Worm (Caenorhabditis elegans): ENCODE measurements around the gene srg-42.

Gene srg-42

DNA sequence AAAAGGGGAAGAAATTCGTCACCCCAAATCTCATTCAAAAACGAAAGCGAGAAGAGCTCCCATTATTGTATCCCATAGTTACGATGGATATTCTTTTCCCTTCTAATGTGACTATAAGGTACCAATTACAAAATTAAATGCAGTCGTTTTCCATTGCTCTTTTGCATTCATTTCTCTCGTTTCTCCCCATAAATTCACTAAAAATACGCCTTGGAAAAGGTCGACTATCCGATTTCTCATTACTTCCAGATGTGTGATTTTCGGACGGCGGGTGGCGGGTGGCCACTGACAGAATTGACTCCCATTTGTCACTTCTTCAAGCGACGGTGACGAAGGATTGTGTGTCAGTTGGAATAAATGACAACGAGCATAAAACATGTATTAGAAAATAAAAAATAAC lies 24.3 kb downstream of the srg-42 start (continued):
- TF ChIP-seq mes-4 (tag; optimal IDR thresholded peaks at IDR 0.05), result no peak
- no peak for TF ChIP-seq zfh-2 (GFP tag; conservative IDR thresholded peaks at IDR 0.05)
- TF ChIP-seq ceh-40 (GFP tag; IDR thresholded peaks at IDR 0.05), result no peak

DNA sequence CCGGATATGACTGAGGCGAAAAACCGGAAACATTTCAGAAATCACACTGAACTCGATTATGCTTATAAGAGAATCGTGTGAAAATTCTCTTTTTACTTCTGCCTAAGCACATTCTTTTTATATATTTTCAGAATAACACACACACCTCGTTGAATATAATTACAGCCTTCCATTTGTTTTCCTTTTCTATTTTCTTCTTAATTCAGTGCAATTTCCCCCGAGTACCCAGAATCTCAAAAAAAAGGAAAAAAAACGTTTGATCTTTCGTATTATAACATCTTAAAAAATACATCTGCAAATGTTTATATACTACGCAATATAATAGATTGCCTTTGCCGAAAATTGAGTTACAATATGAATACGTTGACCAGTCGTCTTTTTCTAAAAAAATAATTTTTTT lies 26.0 kb downstream of the srg-42 start:
- TF ChIP-seq ztf-28 (GFP tag; IDR thresholded peaks at IDR 0.05) (no peak), hsf-1 (GFP tag; IDR thresholded peaks at IDR 0.05) (no peak), tlf-1 (GFP tag; optimal IDR thresholded peaks at IDR 0.05) (no peak), zim-3 (tag; optimal IDR thresholded peaks at IDR 0.05) (no peak), nfyb-1 (GFP tag; IDR thresholded peaks at IDR 0.05) (no peak), T07F8.4 (tag; optimal IDR thresholded peaks at IDR 0.05) (no peak), nhr-179 (tag; optimal IDR thresholded peaks at IDR 0.05) (no peak), lsy-27 (tag; optimal IDR thresholded peaks at IDR 0.05; ENCODE audit: borderline replicate concordance, insufficient read depth) (no peak), him-1 (tag; optimal IDR thresholded peaks at IDR 0.05) (no peak), hlh-12 (tag; optimal IDR thresholded peaks at IDR 0.05) (no peak), rcor-1 (GFP tag; IDR thresholded peaks at IDR 0.05) (no peak), attf-5 (GFP tag; optimal IDR thresholded peaks at IDR 0.05) (no peak), bed-2 (GFP tag; IDR thresholded peaks at IDR 0.05) (no peak), ets-4 (GFP tag; optimal IDR thresholded peaks at IDR 0.05) (no peak), sdz-38 (tag; optimal IDR thresholded peaks at IDR 0.05) (no peak), K12H6.12 (tag; optimal IDR thresholded peaks at IDR 0.05) (no peak), F55B11.4 (tag; optimal IDR thresholded peaks at IDR 0.05; ENCODE audit: borderline replicate concordance, insufficient read depth) (no peak)

DNA sequence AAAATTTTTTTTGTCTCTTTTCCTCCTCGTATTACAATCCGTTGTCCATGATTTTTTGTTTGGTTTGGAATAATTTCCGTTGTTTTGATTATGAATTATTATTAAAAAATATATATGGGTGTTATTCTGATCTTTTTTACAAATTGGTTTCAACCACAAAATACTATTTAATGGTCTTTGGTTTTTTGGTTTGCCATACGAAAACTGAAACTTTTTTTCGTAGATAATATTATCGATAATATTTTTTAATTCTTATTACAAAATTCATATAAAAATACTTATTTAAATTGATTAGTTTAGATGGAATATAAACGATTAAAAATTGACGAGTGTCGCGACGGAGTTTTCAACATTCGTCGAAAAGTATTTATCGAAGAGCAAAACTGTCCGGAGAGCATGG lies 30.6 kb downstream of the srg-42 start, which contains the start of gene jmjd-5:
jmjd-5 (plus strand) TSS at position 301 of the 400 bp plus-strand sequence.
- no peak for TF ChIP-seq fkh-3 (tag; optimal IDR thresholded peaks at IDR 0.05)
- TF ChIP-seq Y53F4B.3 (GFP tag; IDR thresholded peaks at IDR 0.05), result no peak
- TF ChIP-seq rec-8 (tag; optimal IDR thresholded peaks at IDR 0.05), result no peak
- TF ChIP-seq F37B4.10 (GFP tag; IDR thresholded peaks at IDR 0.05), result no peak
- TF ChIP-seq efl-1 (GFP tag; optimal IDR thresholded peaks at IDR 0.05), result no peak
- no peak for TF ChIP-seq mxl-1 (tag; optimal IDR thresholded peaks at IDR 0.05)
- TF ChIP-seq cebp-2 (GFP tag; IDR thresholded peaks at IDR 0.05), result no peak
- TF ChIP-seq gei-17 (GFP tag; optimal IDR thresholded peaks at IDR 0.05), result no peak
- TF ChIP-seq nfya-1 (tag; optimal IDR thresholded peaks at IDR 0.05; ENCODE audit: borderline replicate concordance, insufficient read depth), result no peak
- no peak for TF ChIP-seq ccch-3 (GFP tag; optimal IDR thresholded peaks at IDR 0.05)
- no peak for TF ChIP-seq D2030.7 (GFP tag; IDR thresholded peaks at IDR 0.05)
- no peak for TF ChIP-seq ZK185.1 (tag; optimal IDR thresholded peaks at IDR 0.05; ENCODE audit: poor library complexity, severe bottlenecking)

DNA sequence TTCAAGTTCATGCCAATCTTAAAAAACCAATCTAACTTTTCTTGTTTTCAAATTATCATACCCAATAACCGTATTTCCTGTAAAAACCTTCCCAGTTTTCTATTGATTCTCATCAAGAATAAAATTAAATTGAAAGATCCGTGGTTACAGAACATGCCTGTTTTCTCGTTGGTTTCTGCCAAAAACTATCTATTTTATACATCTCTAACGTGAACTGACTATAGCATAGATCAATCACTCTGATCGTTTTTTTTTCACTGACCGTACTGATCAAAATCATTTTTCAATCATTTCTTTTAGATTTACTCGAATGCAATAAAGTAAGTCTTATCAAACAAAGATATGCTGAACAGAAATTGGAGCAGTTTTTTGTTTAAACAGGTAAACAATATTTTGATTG lies 32.9 kb downstream of the srg-42 start, which contains the start of gene C06H2.2:
C06H2.2 (plus strand) TSS at position 301 of the 400 bp plus-strand sequence.
- TF ChIP-seq pbrm-1 (GFP tag; IDR thresholded peaks at IDR 0.05) (no peak), cebp-2 (GFP tag; IDR thresholded peaks at IDR 0.05) (no peak), aptf-2 (GFP tag; conservative IDR thresholded peaks at IDR 0.05) (no peak), egrh-3 (GFP tag; IDR thresholded peaks at IDR 0.05) (no peak), Y56A3A.18 (GFP tag; IDR thresholded peaks at IDR 0.05) (no peak), nfyb-1 (GFP tag; IDR thresholded peaks at IDR 0.05) (no peak), dpff-1 (tag; optimal IDR thresholded peaks at IDR 0.05) (no peak), ztf-3 (GFP tag; optimal IDR thresholded peaks at IDR 0.05) (no peak), T26A5.8 (tag; optimal IDR thresholded peaks at IDR 0.05) (no peak), nhr-80 (tag; optimal IDR thresholded peaks at IDR 0.05) (no peak)

Data from whole organism, young adult.